Fruit fly (Drosophila melanogaster): Measurements from ENCODE around the gene MED1.
A peak's percentile ranks its signal among the peaks of the same experiment; 100 is the strongest.

MED1 gene

dm6 chr3L:21679687-21680086, 45.4 kb upstream of the MED1 start, which contains the start of the genes Als2 and CG11248 (continued):
- TF ChIP-seq CG7928 (GFP tag; optimal IDR thresholded peaks at IDR 0.05) (no peak), NfI (GFP tag; optimal IDR thresholded peaks at IDR 0.05) (peak; percentile 66), cas (GFP tag; IDR thresholded peaks at IDR 0.05) (no peak), CG4730 (GFP tag; IDR thresholded peaks at IDR 0.05) (0 out of 2 replicates have a peak, but pooled peaks have one; percentile 41), Poxn (GFP tag; IDR thresholded peaks at IDR 0.05) (no peak), dan (GFP tag; IDR thresholded peaks at IDR 0.05) (no peak), pb (GFP tag; optimal IDR thresholded peaks at IDR 0.05) (no peak), Dek (tag; optimal IDR thresholded peaks at IDR 0.05) (no peak), Lpt (GFP tag; optimal IDR thresholded peaks at IDR 0.05) (no peak), Dref (GFP tag; IDR thresholded peaks at IDR 0.05) (no peak), Asciz (GFP tag; optimal IDR thresholded peaks at IDR 0.05) (no peak), Max (GFP tag; optimal IDR thresholded peaks at IDR 0.05) (peak; percentile 66), odd (GFP tag; optimal IDR thresholded peaks at IDR 0.05) (no peak), so (GFP tag; IDR thresholded peaks at IDR 0.05) (no peak), zfh1 (GFP tag; IDR thresholded peaks at IDR 0.05) (0 out of 3 replicates have a peak, but pooled peaks have one; percentile 47), gro (GFP tag; optimal IDR thresholded peaks at IDR 0.05) (no peak), slou (GFP tag; optimal IDR thresholded peaks at IDR 0.05) (no peak), gsb (GFP tag; IDR thresholded peaks at IDR 0.05) (no peak), pum (GFP tag; optimal IDR thresholded peaks at IDR 0.05) (peak; percentile 76), Bdp1 (GFP tag; optimal IDR thresholded peaks at IDR 0.05) (peak; percentile 42), gt (GFP tag; IDR thresholded peaks at IDR 0.05) (no peak), tgo (GFP tag; IDR thresholded peaks at IDR 0.05) (peak; percentile 66), CG12104 (GFP tag; optimal IDR thresholded peaks at IDR 0.05) (peak; percentile 35), Spps (tag; optimal IDR thresholded peaks at IDR 0.05) (peak; percentile 53), schlank (tag; optimal IDR thresholded peaks at IDR 0.05) (no peak), dm (GFP tag; optimal IDR thresholded peaks at IDR 0.05) (peak; percentile 58), Hr39 (optimal IDR thresholded peaks at IDR 0.05) (no peak), klu (GFP tag; IDR thresholded peaks at IDR 0.05) (peak; percentile 20; the same call in 1 of the 2 replicates), dysf (GFP tag; IDR thresholded peaks at IDR 0.05) (peak; percentile 76), CG6272 (GFP tag; IDR thresholded peaks at IDR 0.05) (peak; percentile 61; the same call in 1 of the 2 replicates), oc (tag; optimal IDR thresholded peaks at IDR 0.05) (no peak), CG17568 (GFP tag; optimal IDR thresholded peaks at IDR 0.05) (no peak), BtbVII (GFP tag; optimal IDR thresholded peaks at IDR 0.05) (no peak), gsb-n (tag; optimal IDR thresholded peaks at IDR 0.05) (no peak), CG11504 (tag; optimal IDR thresholded peaks at IDR 0.05) (no peak), p53 (GFP tag; optimal IDR thresholded peaks at IDR 0.05) (no peak), CG17912 (GFP tag; optimal IDR thresholded peaks at IDR 0.05) (no peak), Hey (tag; optimal IDR thresholded peaks at IDR 0.05) (no peak), CG7963 (GFP tag; IDR thresholded peaks at IDR 0.05; ENCODE audit: partially characterized antibody) (no peak), MTF-1 (GFP tag; optimal IDR thresholded peaks at IDR 0.05; ENCODE audit: borderline replicate concordance) (no peak), crp (GFP tag; optimal IDR thresholded peaks at IDR 0.05) (peak; percentile 78 to 93), CG2120 (GFP tag; optimal IDR thresholded peaks at IDR 0.05) (peak; percentile 87), gcm (GFP tag; optimal IDR thresholded peaks at IDR 0.05) (no peak), ase (GFP tag; IDR thresholded peaks at IDR 0.05) (0 out of 3 replicates have a peak, but pooled peaks have one; percentile 18), CG9932 (GFP tag; IDR thresholded peaks at IDR 0.05) (peak; percentile 82), MBD-R2 (GFP tag; IDR thresholded peaks at IDR 0.05) (peak; percentile 74), Deaf1 (tag; optimal IDR thresholded peaks at IDR 0.05) (no peak), CG7839 (tag; optimal IDR thresholded peaks at IDR 0.05) (peak; percentile 81), nerfin-2 (GFP tag; IDR thresholded peaks at IDR 0.05; ENCODE audit: partially characterized antibody) (no peak), fd3F (GFP tag; optimal IDR thresholded peaks at IDR 0.05) (peak; percentile 70), hth (optimal IDR thresholded peaks at IDR 0.05) (no peak), pfk (GFP tag; optimal IDR thresholded peaks at IDR 0.05) (no peak)
